Fruit fly (Drosophila melanogaster) whole organism, embryonic: Measurements from ENCODE around the gene fz4.

Experiments
- Ada2b ChIP-seq: fragments of 200-800 bp; sonication (Bioruptor generic); IDR thresholded peaks from 2 replicates; pipeline ENCODE4 v1.3.6; 2022; ENCODE audit warnings: missing biosample characterization, missing genetic modification characterization
- Atf-2 ChIP-seq: fragments of 200-800 bp; sonication (Bioruptor generic); optimal IDR thresholded peaks from 2 replicates; lab custom pipeline; 2016; ENCODE audit warnings: missing biosample characterization, missing genetic modification characterization
- Atf6 ChIP-seq: fragments of 200-800 bp; sonication (Bioruptor generic); IDR thresholded peaks from 2 replicates; pipeline ENCODE4 v1.3.6; 2022; ENCODE audit warnings: missing biosample characterization, missing genetic modification characterization
- C15 ChIP-seq: fragments of 200-800 bp; sonication (Bioruptor generic); IDR thresholded peaks from 3 replicates; pipeline ENCODE4 v1.3.6; 2022; ENCODE audit warnings: missing biosample characterization, missing genetic modification characterization
- CG11093 ChIP-seq: fragments of 200-800 bp; sonication (Bioruptor generic); IDR thresholded peaks from 3 replicates; pipeline ENCODE4 v1.3.6; 2022; ENCODE audit warnings: missing biosample characterization, missing genetic modification characterization
- CG12104 ChIP-seq: fragments of 200-800 bp; sonication (Bioruptor generic); optimal IDR thresholded peaks from 3 replicates; lab custom pipeline; 2016; ENCODE audit warnings: missing biosample characterization, missing genetic modification characterization
- CG12219 ChIP-seq: fragments of 200-800 bp; sonication (Bioruptor generic); optimal IDR thresholded peaks from 3 replicates; lab custom pipeline; 2018; ENCODE audit warnings: missing biosample characterization, mild to moderate bottlenecking, missing genetic modification characterization
- CG12299 ChIP-seq: fragments of 200-800 bp; sonication (Bioruptor generic); optimal IDR thresholded peaks from 2 replicates; lab custom pipeline; 2018; ENCODE audit warnings: missing biosample characterization, mild to moderate bottlenecking, missing genetic modification characterization
- CG14965 ChIP-seq: fragments of 200-800 bp; sonication (Bioruptor generic); optimal IDR thresholded peaks from 2 replicates; lab custom pipeline; 2016; ENCODE audit warnings: missing biosample characterization, missing genetic modification characterization, borderline replicate concordance
- CG15269 ChIP-seq: fragments of 200-800 bp; sonication (Bioruptor generic); optimal IDR thresholded peaks from 2 replicates; lab custom pipeline; 2018; ENCODE audit warnings: missing biosample characterization, mild to moderate bottlenecking, missing genetic modification characterization, moderate library complexity
- CG17612 ChIP-seq: fragments of 200-800 bp; sonication (Bioruptor generic); IDR thresholded peaks from 2 replicates; pipeline ENCODE4 v1.3.6; 2022; ENCODE audit warnings: missing biosample characterization, missing genetic modification characterization
- CG18262 ChIP-seq: fragments of 200-800 bp; optimal IDR thresholded peaks from 3 replicates; lab custom pipeline; 2019; ENCODE audit warnings: missing biosample characterization, mild to moderate bottlenecking, missing genetic modification characterization, moderate library complexity
- CG3163 ChIP-seq: fragments of 200-800 bp; sonication (Bioruptor generic); optimal IDR thresholded peaks from 3 replicates; lab custom pipeline; 2016; ENCODE audit warnings: missing biosample characterization, missing genetic modification characterization
- CG33557 ChIP-seq: fragments of 200-800 bp; sonication (Bioruptor generic); optimal IDR thresholded peaks from 2 replicates; lab custom pipeline; 2019; ENCODE audit warnings: missing biosample characterization, mild to moderate bottlenecking, missing genetic modification characterization, moderate library complexity
- CG3838 ChIP-seq: fragments of 200-800 bp; sonication (Bioruptor generic); optimal IDR thresholded peaks from 3 replicates; lab custom pipeline; 2016; ENCODE audit warnings: missing biosample characterization, missing genetic modification characterization
- CG3995 ChIP-seq: fragments of 200-800 bp; sonication (Bioruptor generic); optimal IDR thresholded peaks from 3 replicates; lab custom pipeline; 2016; ENCODE audit warnings: missing biosample characterization, missing genetic modification characterization
- CG4820 ChIP-seq: fragments of 200-800 bp; sonication (Bioruptor generic); optimal IDR thresholded peaks from 3 replicates; lab custom pipeline; 2016; ENCODE audit warnings: missing biosample characterization, missing genetic modification characterization
- CG6272 ChIP-seq: fragments of 200-800 bp; sonication (Bioruptor generic); IDR thresholded peaks from 2 replicates; pipeline ENCODE4 v1.3.6; 2022; ENCODE audit warnings: missing biosample characterization, missing genetic modification characterization
- CG7786 ChIP-seq: fragments of 200-800 bp; sonication (Bioruptor generic); optimal IDR thresholded peaks from 2 replicates; lab custom pipeline; 2016; ENCODE audit warnings: missing biosample characterization, missing genetic modification characterization
- CG8388 ChIP-seq: fragments of 200-800 bp; sonication (Bioruptor generic); optimal IDR thresholded peaks from 2 replicates; lab custom pipeline; 2019; ENCODE audit warnings: missing biosample characterization, mild to moderate bottlenecking, missing genetic modification characterization, moderate library complexity
- CG9876 ChIP-seq: fragments of 200-800 bp; sonication (Bioruptor generic); optimal IDR thresholded peaks from 2 replicates; lab custom pipeline; 2016; ENCODE audit warnings: missing biosample characterization, missing genetic modification characterization
- CoRest ChIP-seq: fragments of 200-800 bp; sonication (Bioruptor generic); optimal IDR thresholded peaks from 3 replicates; lab custom pipeline; 2018; ENCODE audit warnings: missing biosample characterization, mild to moderate bottlenecking, missing genetic modification characterization, moderate library complexity
- Dad ChIP-seq: fragments of 200-800 bp; sonication (Bioruptor generic); optimal IDR thresholded peaks from 3 replicates; lab custom pipeline; 2016; ENCODE audit warnings: missing biosample characterization, missing genetic modification characterization
- Dip3 ChIP-seq: fragments of 200-800 bp; sonication (Bioruptor generic); optimal IDR thresholded peaks from 3 replicates; lab custom pipeline; 2016; ENCODE audit warnings: missing biosample characterization, missing genetic modification characterization
- E2f1 ChIP-seq: fragments of 200-800 bp; sonication (Bioruptor generic); IDR thresholded peaks from 2 replicates; pipeline ENCODE4 v1.3.6; 2022; ENCODE audit warnings: missing biosample characterization, missing genetic modification characterization
- Hand ChIP-seq: fragments of 200-800 bp; sonication (Bioruptor generic); optimal IDR thresholded peaks from 2 replicates; lab custom pipeline; 2017; ENCODE audit warnings: mild to moderate bottlenecking, missing biosample characterization, missing genetic modification reagents, missing genetic modification characterization
- HmgZ ChIP-seq: fragments of 200-800 bp; sonication (Bioruptor generic); optimal IDR thresholded peaks from 2 replicates; lab custom pipeline; 2018; ENCODE audit warnings: missing biosample characterization, mild to moderate bottlenecking, missing genetic modification characterization
- MBD-R2 ChIP-seq: fragments of 200-800 bp; sonication (Bioruptor generic); IDR thresholded peaks from 2 replicates; pipeline ENCODE4 v1.3.6; 2022; ENCODE audit warnings: missing biosample characterization, missing genetic modification characterization
- MESR4 ChIP-seq: fragments of 200-800 bp; sonication (Bioruptor generic); optimal IDR thresholded peaks from 2 replicates; lab custom pipeline; 2018; ENCODE audit warnings: missing biosample characterization, mild to moderate bottlenecking, missing genetic modification characterization, moderate library complexity
- Max ChIP-seq: fragments of 200-800 bp; sonication (Bioruptor generic); optimal IDR thresholded peaks from 2 replicates; lab custom pipeline; 2016; ENCODE audit warnings: missing biosample characterization, mild to moderate bottlenecking, missing genetic modification characterization
- Mrtf ChIP-seq: fragments of 200-800 bp; sonication (Bioruptor generic); IDR thresholded peaks from 3 replicates; pipeline ENCODE4 v1.3.6; 2022; ENCODE audit warnings: missing biosample characterization, missing genetic modification characterization
- Opbp ChIP-seq: fragments of 200-800 bp; sonication (Bioruptor generic); IDR thresholded peaks from 3 replicates; pipeline ENCODE4 v1.3.6; 2022; ENCODE audit warnings: missing biosample characterization, missing genetic modification characterization; ENCODE audit not compliant: partially characterized antibody
- Sox102F ChIP-seq: fragments of 200-800 bp; sonication (Bioruptor generic); optimal IDR thresholded peaks from 2 replicates; lab custom pipeline; 2018; ENCODE audit warnings: missing biosample characterization, mild to moderate bottlenecking, missing genetic modification characterization, moderate library complexity
- br ChIP-seq: fragments of >200 bp; optimal IDR thresholded peaks from 2 replicates; lab custom pipeline; 2017
- crc ChIP-seq: fragments of 200-800 bp; sonication (Bioruptor generic); optimal IDR thresholded peaks from 2 replicates; lab custom pipeline; 2016; ENCODE audit warnings: missing biosample characterization, missing genetic modification characterization
- crol ChIP-seq: fragments of 200-800 bp; sonication (Bioruptor generic); IDR thresholded peaks from 2 replicates; pipeline ENCODE4 v1.3.6; 2022; ENCODE audit warnings: missing biosample characterization, missing genetic modification characterization
- dmrt11E ChIP-seq: fragments of 200-800 bp; sonication (Bioruptor generic); optimal IDR thresholded peaks from 3 replicates; lab custom pipeline; 2018; ENCODE audit warnings: missing biosample characterization, mild to moderate bottlenecking, missing genetic modification characterization, moderate library complexity
- en ChIP-seq: fragments of 200-800 bp; sonication (Bioruptor generic); optimal IDR thresholded peaks from 2 replicates; lab custom pipeline; 2016; ENCODE audit warnings: missing biosample characterization, missing genetic modification characterization
- esg ChIP-seq: fragments of 200-800 bp; sonication (Bioruptor generic); conservative IDR thresholded peaks from 2 replicates; pipeline ENCODE4 v1.3.6; 2022; ENCODE audit warnings: missing biosample characterization, missing genetic modification characterization
- exex ChIP-seq: fragments of 200-800 bp; sonication (Bioruptor generic); optimal IDR thresholded peaks from 4 replicates; lab custom pipeline; 2018; ENCODE audit warnings: missing biosample characterization, mild to moderate bottlenecking, missing genetic modification characterization, moderate library complexity
- fd102C ChIP-seq: fragments of 200-800 bp; sonication (Bioruptor generic); optimal IDR thresholded peaks from 2 replicates; lab custom pipeline; 2018; ENCODE audit warnings: missing biosample characterization, mild to moderate bottlenecking, missing genetic modification characterization, moderate library complexity
- fd96Cb ChIP-seq: fragments of 200-800 bp; sonication (Bioruptor generic); optimal IDR thresholded peaks from 2 replicates; lab custom pipeline; 2018; ENCODE audit warnings: missing biosample characterization, mild to moderate bottlenecking, missing genetic modification characterization, moderate library complexity
- lmd ChIP-seq: fragments of 200-800 bp; sonication (Bioruptor generic); IDR thresholded peaks from 2 replicates; pipeline ENCODE4 v1.3.6; 2022; ENCODE audit warnings: missing biosample characterization, missing genetic modification characterization
- onecut ChIP-seq: fragments of 200-800 bp; sonication (Bioruptor generic); IDR thresholded peaks from 2 replicates; pipeline ENCODE4 v1.3.6; 2022; ENCODE audit warnings: missing biosample characterization, missing genetic modification characterization
- sd ChIP-seq: fragments of 200-800 bp; sonication (Bioruptor generic); optimal IDR thresholded peaks from 3 replicates; lab custom pipeline; 2018; ENCODE audit warnings: missing biosample characterization, mild to moderate bottlenecking, missing genetic modification characterization, moderate library complexity
- sens-2 ChIP-seq: fragments of 200-800 bp; sonication (Bioruptor generic); IDR thresholded peaks from 2 replicates; pipeline ENCODE4 v1.3.6; 2022; ENCODE audit warnings: missing biosample characterization, missing genetic modification characterization
- sr ChIP-seq: fragments of 200-800 bp; sonication (Bioruptor generic); IDR thresholded peaks from 3 replicates; pipeline ENCODE4 v1.3.6; 2022; ENCODE audit warnings: missing biosample characterization, missing genetic modification characterization
- tup ChIP-seq: fragments of 200-800 bp; sonication (Bioruptor generic); optimal IDR thresholded peaks from 2 replicates; lab custom pipeline; 2016; ENCODE audit warnings: missing biosample characterization, mild to moderate bottlenecking, missing genetic modification characterization, moderate library complexity
- tx ChIP-seq: fragments of 200-800 bp; sonication (Bioruptor generic); optimal IDR thresholded peaks from 2 replicates; lab custom pipeline; 2016; ENCODE audit warnings: missing biosample characterization, missing genetic modification characterization
- wor ChIP-seq: fragments of 200-800 bp; sonication (Bioruptor generic); IDR thresholded peaks from 2 replicates; pipeline ENCODE4 v1.3.6; 2022; ENCODE audit warnings: missing biosample characterization, missing genetic modification characterization
- z ChIP-seq: fragments of 200-800 bp; sonication (Bioruptor generic); IDR thresholded peaks from 3 replicates; pipeline ENCODE4 v1.3.6; 2022; ENCODE audit warnings: missing biosample characterization, missing genetic modification characterization
- zen2 ChIP-seq: fragments of 200-800 bp; sonication (Bioruptor generic); IDR thresholded peaks from 3 replicates; pipeline ENCODE4 v1.3.6; 2022; ENCODE audit warnings: missing biosample characterization, missing genetic modification characterization; ENCODE audit not compliant: partially characterized antibody

Gene fz4

dm6 chrX:7102013-7102520 lies 8.1 kb downstream of the fz4 start, which contains the start of gene CG4615 (continued):
- TF ChIP-seq lmd (GFP tag; lab: Robert Waterston, UW) (peak; percentile 36; the same call in 1 of the 2 replicates), CG3838 (no peak), Dip3 (GFP tag; lab: Kevin White, UChicago) (no peak), CG33557 (no peak), CG12219 (GFP tag; lab: Kevin White, UChicago) (no peak), CG6272 (GFP tag; lab: Robert Waterston, UW) (peak; percentile 56), MBD-R2 (GFP tag; lab: Robert Waterston, UW) (peak; percentile 85), sens-2 (no peak), Sox102F (GFP tag; lab: Kevin White, UChicago) (no peak), fd96Cb (tag; lab: Kevin White, UChicago) (no peak), CG3163 (no peak), sd (tag; lab: Kevin White, UChicago) (no peak), CoRest (tag; lab: Kevin White, UChicago) (no peak), Atf-2 (no peak), CG4820 (no peak), CG15269 (tag; lab: Kevin White, UChicago) (no peak), zen2 (GFP tag; lab: Robert Waterston, UW) (no peak; the same call in 2 of the 3 replicates), tup (GFP tag; lab: Kevin White, UChicago) (no peak), E2f1 (GFP tag; lab: Robert Waterston, UW) (no peak), exex (tag; lab: Kevin White, UChicago) (no peak), tx (GFP tag; lab: Kevin White, UChicago) (no peak), CG18262 (tag; lab: Kevin White, UChicago) (no peak), MESR4 (GFP tag; lab: Kevin White, UChicago) (peak; percentile 43), Atf6 (GFP tag; lab: Robert Waterston, UW) (no peak), onecut (GFP tag; lab: Robert Waterston, UW) (peak; percentile 3; the same call in 1 of the 2 replicates), HmgZ (tag; lab: Kevin White, UChicago) (peak; percentile 14), fd102C (GFP tag; lab: Kevin White, UChicago) (no peak), wor (0 out of 2 replicates have a peak, but pooled peaks have one; percentile 2), sr (GFP tag; lab: Robert Waterston, UW) (peak; percentile 82; the same call in 2 of the 3 replicates), CG11093 (GFP tag; lab: Robert Waterston, UW) (no peak), CG12299 (tag; lab: Kevin White, UChicago) (no peak), esg (GFP tag; lab: Robert Waterston, UW) (no peak), Mrtf (GFP tag; lab: Robert Waterston, UW) (no peak), CG3995 (GFP tag; lab: Kevin White, UChicago) (peak; percentile 74), br (lab: Kevin White, UChicago) (no peak), C15 (GFP tag; lab: Robert Waterston, UW) (no peak), CG9876 (GFP tag; lab: Kevin White, UChicago) (no peak), dmrt11E (tag; lab: Kevin White, UChicago) (no peak), z (GFP tag; lab: Robert Waterston, UW) (no peak), CG8388 (no peak), en (GFP tag; lab: Kevin White, UChicago) (no peak), Opbp (GFP tag; lab: Robert Waterston, UW) (peak; percentile 92), Max (GFP tag; lab: Kevin White, UChicago) (no peak), crol (peak; percentile 49; the same call in 1 of the 2 replicates), CG12104 (GFP tag; lab: Kevin White, UChicago) (no peak), Ada2b (GFP tag; lab: Robert Waterston, UW) (no peak), Hand (GFP tag; lab: Kevin White, UChicago) (no peak), CG17612 (no peak), CG7786 (GFP tag; lab: Kevin White, UChicago) (no peak), CG14965 (GFP tag; lab: Kevin White, UChicago) (no peak), Dad (GFP tag; lab: Kevin White, UChicago) (no peak), crc (GFP tag; lab: Kevin White, UChicago) (no peak)
